Fruit fly (Drosophila melanogaster) whole organism, wandering third instar larva: Measurements from ENCODE around the gene wgn.

Experiments
- HLH106 ChIP-seq: fragments of 200-800 bp; optimal IDR thresholded peaks from 3 replicates; lab custom pipeline; 2019; ENCODE audit warnings: missing biosample characterization, mild to moderate bottlenecking, missing genetic modification characterization, moderate library complexity
- Hr78 ChIP-seq: fragments of >200 bp; optimal IDR thresholded peaks from 2 replicates; lab custom pipeline; 2017; ENCODE audit warnings: missing biosample characterization, missing genetic modification characterization
- Hr83 ChIP-seq: fragments of 200-300 bp; sonication (Bioruptor generic); optimal IDR thresholded peaks from 2 replicates; lab custom pipeline; 2016; ENCODE audit warnings: missing biosample characterization, mild to moderate bottlenecking, missing genetic modification characterization, moderate library complexity; ENCODE audit not compliant: poor library complexity, severe bottlenecking
- Vsx2 ChIP-seq: fragments of 200-300, 225-300 bp; sonication (Bioruptor generic); optimal IDR thresholded peaks from 2 replicates; lab custom pipeline; 2018; ENCODE audit warnings: missing biosample characterization, missing genetic modification characterization; ENCODE audit not compliant: partially characterized antibody
- h ChIP-seq: fragments of 200-800 bp; sonication (Bioruptor generic); optimal IDR thresholded peaks from 3 replicates; lab custom pipeline; 2016; ENCODE audit warnings: missing biosample characterization, mild to moderate bottlenecking, missing genetic modification characterization
- sage ChIP-seq: fragments of 200-800 bp; sonication (Bioruptor generic); optimal IDR thresholded peaks from 2 replicates; lab custom pipeline; 2016; ENCODE audit warnings: missing biosample characterization, mild to moderate bottlenecking, missing genetic modification characterization

DNA sequence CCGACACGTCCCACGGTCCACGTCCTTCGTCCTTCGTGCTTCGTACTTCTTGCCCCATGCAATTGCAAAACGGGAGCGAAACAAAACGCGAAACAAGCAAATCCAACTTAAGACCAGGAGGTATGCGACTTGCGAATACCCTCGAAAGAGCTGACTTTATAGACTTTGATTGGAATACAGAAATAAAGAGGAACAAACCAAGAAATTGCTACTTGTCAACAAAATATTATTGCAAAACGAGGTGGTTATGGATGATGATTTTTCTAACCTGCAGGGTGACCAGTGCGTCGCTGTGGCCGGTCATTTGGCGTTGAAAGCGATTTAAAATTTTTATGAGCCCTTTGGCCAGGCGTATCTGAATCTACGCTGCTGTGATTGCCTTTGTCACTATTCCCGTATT lies 21.3 kb downstream of the wgn start:
- peak; percentile 28 for TF ChIP-seq h (GFP tag; lab: Kevin White, UChicago)
- TF ChIP-seq Hr78 = no peak
- no peak for TF ChIP-seq sage (GFP tag; lab: Kevin White, UChicago)
- TF ChIP-seq Hr83 (GFP tag; lab: Kevin White, UChicago) = no peak
- no peak for TF ChIP-seq Vsx2 (GFP tag; lab: Kevin White, UChicago)
- TF ChIP-seq HLH106 = peak; percentile 37
